Fruit fly (Drosophila melanogaster): ENCODE measurements around the gene sens-2.
A peak's percentile ranks its signal among the peaks of the same experiment; 100 is the strongest.

Gene sens-2

dm6 chr2L:6817493-6817892 is 4.2 kb upstream of the sens-2 start (continued):
- TF ChIP-seq Poxn (GFP tag; IDR thresholded peaks at IDR 0.05) (no peak), kah (GFP tag; optimal IDR thresholded peaks at IDR 0.05) (no peak), sug (tag; optimal IDR thresholded peaks at IDR 0.05) (peak; percentile 85), maf-S (GFP tag; optimal IDR thresholded peaks at IDR 0.05) (no peak), C15 (GFP tag; IDR thresholded peaks at IDR 0.05) (no peak), HLHmδ (GFP tag; optimal IDR thresholded peaks at IDR 0.05) (no peak), tll (GFP tag; optimal IDR thresholded peaks at IDR 0.05) (no peak), Pdp1 (GFP tag; optimal IDR thresholded peaks at IDR 0.05) (no peak), Spps (tag; optimal IDR thresholded peaks at IDR 0.05) (no peak), Jarid2 (GFP tag; optimal IDR thresholded peaks at IDR 0.05) (peak; percentile 22), Bgb (GFP tag; IDR thresholded peaks at IDR 0.05; ENCODE audit: partially characterized antibody) (peak; percentile 30; the same call in 1 of the 2 replicates), Aef1 (GFP tag; IDR thresholded peaks at IDR 0.05) (no peak), pan (optimal IDR thresholded peaks at IDR 0.05) (no peak), pan (GFP tag; optimal IDR thresholded peaks at IDR 0.05 in 1 of 2, IDR thresholded peaks at IDR 0.05 in 1 of 2) (no peak), pfk (GFP tag; optimal IDR thresholded peaks at IDR 0.05) (peak; percentile 81), HLH3B (GFP tag; IDR thresholded peaks at IDR 0.05) (no peak), stc (GFP tag; IDR thresholded peaks at IDR 0.05) (0 out of 2 replicates have a peak, but pooled peaks have one; percentile 13), ab (GFP tag; optimal IDR thresholded peaks at IDR 0.05) (no peak), Oaz (GFP tag; IDR thresholded peaks at IDR 0.05) (no peak), HLH4C (GFP tag; IDR thresholded peaks at IDR 0.05; ENCODE audit: partially characterized antibody) (no peak), CG10654 (GFP tag; optimal IDR thresholded peaks at IDR 0.05) (no peak), wek (GFP tag; optimal IDR thresholded peaks at IDR 0.05) (no peak), CG11085 (GFP tag; IDR thresholded peaks at IDR 0.05) (no peak), esg (GFP tag; conservative IDR thresholded peaks at IDR 0.05) (no peak), aop (GFP tag; IDR thresholded peaks at IDR 0.05) (no peak), Ada2b (GFP tag; IDR thresholded peaks at IDR 0.05) (no peak), ham (GFP tag; IDR thresholded peaks at IDR 0.05) (no peak), CG12236 (GFP tag; optimal IDR thresholded peaks at IDR 0.05) (no peak), jing (GFP tag; optimal IDR thresholded peaks at IDR 0.05) (no peak), Antp (GFP tag; optimal IDR thresholded peaks at IDR 0.05) (no peak), Xrp1 (GFP tag; IDR thresholded peaks at IDR 0.05) (no peak), CG9215 (GFP tag; IDR thresholded peaks at IDR 0.05) (no peak), Nf-YB (GFP tag; optimal IDR thresholded peaks at IDR 0.05) (peak; percentile 99), CG12104 (GFP tag; optimal IDR thresholded peaks at IDR 0.05) (no peak), crp (GFP tag; optimal IDR thresholded peaks at IDR 0.05) (no peak), dmrt11E (tag; optimal IDR thresholded peaks at IDR 0.05) (no peak), lab (GFP tag; optimal IDR thresholded peaks at IDR 0.05) (peak; percentile 4), CG6683 (GFP tag; optimal IDR thresholded peaks at IDR 0.05) (no peak), CG11696 (GFP tag; IDR thresholded peaks at IDR 0.05) (no peak), CkIIα-i1 (GFP tag; IDR thresholded peaks at IDR 0.05) (no peak), MESR4 (GFP tag; optimal IDR thresholded peaks at IDR 0.05) (no peak), CG7987 (GFP tag; optimal IDR thresholded peaks at IDR 0.05) (no peak), gcm (GFP tag; optimal IDR thresholded peaks at IDR 0.05) (no peak), sna (GFP tag; IDR thresholded peaks at IDR 0.05; ENCODE audit: partially characterized antibody) (no peak), Ets65A (GFP tag) (no peak), scrt (GFP tag; optimal IDR thresholded peaks at IDR 0.05) (no peak), CG3407 (GFP tag; optimal IDR thresholded peaks at IDR 0.05) (no peak), CG4282 (GFP tag; optimal IDR thresholded peaks at IDR 0.05) (no peak), lbe (GFP tag; optimal IDR thresholded peaks at IDR 0.05) (no peak), Opbp (GFP tag; IDR thresholded peaks at IDR 0.05; ENCODE audit: partially characterized antibody) (no peak), Nf-YC (tag; optimal IDR thresholded peaks at IDR 0.05) (peak; percentile 99)

All from whole organism, embryonic.